Worm (Caenorhabditis elegans): Measurements from ENCODE around the gene erh-2.

erh-2 gene

ce11 chrIII:4594762-4595523 lies 1.9 kb downstream of the erh-2 start:
- TF ChIP-seq nhr-12 (tag; optimal IDR thresholded peaks at IDR 0.05) (no peak), ceh-39 (tag; optimal IDR thresholded peaks at IDR 0.05) (no peak), nhr-2 (tag; optimal IDR thresholded peaks at IDR 0.05) (no peak), ham-2 (GFP tag; optimal IDR thresholded peaks at IDR 0.05) (no peak), nhr-237 (tag; optimal IDR thresholded peaks at IDR 0.05) (no peak), ces-1 (GFP tag; optimal IDR thresholded peaks at IDR 0.05) (no peak), lsy-2 (tag; optimal IDR thresholded peaks at IDR 0.05) (no peak), pha-4 (tag; optimal IDR thresholded peaks at IDR 0.05) (no peak), M03D4.4 (tag; optimal IDR thresholded peaks at IDR 0.05) (no peak), mep-1 (tag; optimal IDR thresholded peaks at IDR 0.05) (no peak), ceh-43 (GFP tag; optimal IDR thresholded peaks at IDR 0.05) (no peak), nhr-28 (tag; optimal IDR thresholded peaks at IDR 0.05) (no peak), unc-62 (GFP tag; optimal IDR thresholded peaks at IDR 0.05) (no peak), nhr-76 (tag; optimal IDR thresholded peaks at IDR 0.05) (no peak), unc-120 (tag; optimal IDR thresholded peaks at IDR 0.05; ENCODE audit: poor library complexity, severe bottlenecking) (no peak), drap-1 (GFP tag; optimal IDR thresholded peaks at IDR 0.05) (no peak), hlh-1 (tag; optimal IDR thresholded peaks at IDR 0.05) (no peak), sem-2 (GFP tag; optimal IDR thresholded peaks at IDR 0.05) (no peak), flh-1 (GFP tag; optimal IDR thresholded peaks at IDR 0.05) (no peak)

ce11 chrIII:4595771-4596227 lies 2.8 kb downstream of the erh-2 start, which contains the start of gene asb-1:
TSS of gene asb-1 (minus strand) at chrIII:4595821.
- no peak for TF ChIP-seq hlh-1 (tag; optimal IDR thresholded peaks at IDR 0.05)
- no peak for TF ChIP-seq lin-13 (tag; optimal IDR thresholded peaks at IDR 0.05)
- no peak for TF ChIP-seq pha-4 (tag; optimal IDR thresholded peaks at IDR 0.05)
- no peak for TF ChIP-seq ceh-43 (GFP tag; optimal IDR thresholded peaks at IDR 0.05)
- TF ChIP-seq nhr-12 (tag; optimal IDR thresholded peaks at IDR 0.05) = no peak
- TF ChIP-seq zip-8 (tag; optimal IDR thresholded peaks at IDR 0.05) = no peak
- no peak for TF ChIP-seq snpc-4 (tag; optimal IDR thresholded peaks at IDR 0.05)
- no peak for TF ChIP-seq mls-2 (tag; optimal IDR thresholded peaks at IDR 0.05)
- TF ChIP-seq cnd-1 (tag; optimal IDR thresholded peaks at IDR 0.05) = no peak
- no peak for TF ChIP-seq nhr-76 (tag; optimal IDR thresholded peaks at IDR 0.05)
- no peak for TF ChIP-seq M03D4.4 (tag; optimal IDR thresholded peaks at IDR 0.05)
- TF ChIP-seq ham-2 (GFP tag; optimal IDR thresholded peaks at IDR 0.05) = no peak
- no peak for TF ChIP-seq elt-1 (tag; optimal IDR thresholded peaks at IDR 0.05; ENCODE audit: borderline replicate concordance, insufficient read depth)
- TF ChIP-seq nhr-2 (tag; optimal IDR thresholded peaks at IDR 0.05) = no peak
- no peak for TF ChIP-seq unc-62 (GFP tag; optimal IDR thresholded peaks at IDR 0.05)
- TF ChIP-seq unc-120 (tag; optimal IDR thresholded peaks at IDR 0.05; ENCODE audit: poor library complexity, severe bottlenecking) = no peak

ce11 chrIII:4600139-4600762 lies 7.2 kb downstream of the erh-2 start, which contains the start of gene mab-21:
TSS of gene mab-21 (plus strand) at chrIII:4600753.
- no peak for TF ChIP-seq ceh-43 (GFP tag; optimal IDR thresholded peaks at IDR 0.05)
- no peak for TF ChIP-seq ces-1 (GFP tag; optimal IDR thresholded peaks at IDR 0.05)
- TF ChIP-seq nhr-76 (tag; optimal IDR thresholded peaks at IDR 0.05) = no peak
- TF ChIP-seq lsy-2 (tag; optimal IDR thresholded peaks at IDR 0.05) = no peak
- peak; percentile 63 for TF ChIP-seq unc-62 (GFP tag; optimal IDR thresholded peaks at IDR 0.05)
- TF ChIP-seq mep-1 (tag; optimal IDR thresholded peaks at IDR 0.05) = no peak
- no peak for TF ChIP-seq cnd-1 (tag; optimal IDR thresholded peaks at IDR 0.05)
- peak; percentile 47 for TF ChIP-seq elt-3 (tag; optimal IDR thresholded peaks at IDR 0.05)
- no peak for TF ChIP-seq flh-1 (GFP tag; optimal IDR thresholded peaks at IDR 0.05)
- TF ChIP-seq drap-1 (GFP tag; optimal IDR thresholded peaks at IDR 0.05) = no peak
- no peak for TF ChIP-seq zip-8 (tag; optimal IDR thresholded peaks at IDR 0.05)
- TF ChIP-seq elt-1 (tag; optimal IDR thresholded peaks at IDR 0.05; ENCODE audit: borderline replicate concordance, insufficient read depth) = peak; percentile 29
- no peak for TF ChIP-seq nhr-12 (tag; optimal IDR thresholded peaks at IDR 0.05)

- TF ChIP-seq elt-1 (tag; optimal IDR thresholded peaks at IDR 0.05; ENCODE audit: borderline replicate concordance, insufficient read depth) (no peak), lsy-2 (tag; optimal IDR thresholded peaks at IDR 0.05) (no peak), pha-4 (tag; optimal IDR thresholded peaks at IDR 0.05) (no peak), ceh-83 (GFP tag; optimal IDR thresholded peaks at IDR 0.05) (no peak), nhr-2 (tag; optimal IDR thresholded peaks at IDR 0.05) (no peak), drap-1 (GFP tag; optimal IDR thresholded peaks at IDR 0.05) (no peak), sptf-1 (tag; optimal IDR thresholded peaks at IDR 0.05) (no peak), bed-3 (GFP tag; optimal IDR thresholded peaks at IDR 0.05) (no peak), nhr-76 (tag; optimal IDR thresholded peaks at IDR 0.05) (no peak)
These were observed 8.3 kb downstream of the erh-2 start for ce11 chrIII:4601286-4601685.

Measured in whole organism, mixed stage, embryonic.